Fruit fly (Drosophila melanogaster): Measurements from ENCODE around the gene SmydA-8.
A peak's percentile ranks its signal among the peaks of the same experiment; 100 is the strongest.

The SmydA-8 gene

DNA sequence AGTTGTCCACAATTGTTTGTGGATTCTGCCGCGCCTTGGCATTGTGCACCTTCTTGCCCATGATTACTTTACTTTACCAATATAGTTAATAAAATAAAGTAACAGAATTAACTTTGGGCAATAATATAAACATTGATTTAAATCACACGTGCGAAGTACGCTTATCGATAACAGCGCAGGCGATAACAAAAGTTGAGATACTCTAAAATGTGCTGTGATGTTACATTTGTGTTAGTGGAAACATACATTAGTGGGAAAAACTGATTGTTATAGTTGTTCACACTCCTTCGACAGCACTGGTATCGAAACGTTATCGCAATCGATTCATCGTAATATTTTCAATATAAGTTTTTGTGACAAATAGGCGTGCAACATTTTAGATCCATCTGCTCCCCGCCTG is 28.2 kb upstream of the SmydA-8 start, which contains the start of gene kz (continued):
- no peak for TF ChIP-seq CG11398 (GFP tag; optimal IDR thresholded peaks at IDR 0.05)
- no peak for TF ChIP-seq vvl (GFP tag; IDR thresholded peaks at IDR 0.05)
- TF ChIP-seq wdn (GFP tag; IDR thresholded peaks at IDR 0.05), result no peak
- no peak for TF ChIP-seq CG15011 (GFP tag; optimal IDR thresholded peaks at IDR 0.05)
- no peak for TF ChIP-seq CG12155 (GFP tag; optimal IDR thresholded peaks at IDR 0.05)
- TF ChIP-seq pb (GFP tag; optimal IDR thresholded peaks at IDR 0.05), result no peak
- TF ChIP-seq E2f2 (GFP tag; IDR thresholded peaks at IDR 0.05), result peak; percentile 64
- no peak for TF ChIP-seq wek (GFP tag; optimal IDR thresholded peaks at IDR 0.05)
- TF ChIP-seq CG17361 (GFP tag; IDR thresholded peaks at IDR 0.05), result no peak
- TF ChIP-seq CG11504 (tag; optimal IDR thresholded peaks at IDR 0.05), result no peak
- TF ChIP-seq cg (GFP tag; optimal IDR thresholded peaks at IDR 0.05), result peak; percentile 23
- TF ChIP-seq CG1233 (GFP tag; optimal IDR thresholded peaks at IDR 0.05), result no peak
- TF ChIP-seq jumu (GFP tag; optimal IDR thresholded peaks at IDR 0.05), result no peak
- TF ChIP-seq gt (GFP tag; IDR thresholded peaks at IDR 0.05), result no peak
- no peak for TF ChIP-seq CG32532 (GFP tag; IDR thresholded peaks at IDR 0.05)
- no peak for TF ChIP-seq Antp (GFP tag; optimal IDR thresholded peaks at IDR 0.05)
- TF ChIP-seq CG13624 (GFP tag; optimal IDR thresholded peaks at IDR 0.05), result no peak
- TF ChIP-seq row (GFP tag; IDR thresholded peaks at IDR 0.05), result peak; percentile 57; the same call in 1 of the 3 replicates
- no peak for TF ChIP-seq Dek (tag; optimal IDR thresholded peaks at IDR 0.05)
- TF ChIP-seq hbn (GFP tag; IDR thresholded peaks at IDR 0.05; ENCODE audit: partially characterized antibody), result peak; percentile 61
- no peak for TF ChIP-seq B-H2 (GFP tag; optimal IDR thresholded peaks at IDR 0.05)
- no peak for TF ChIP-seq az2 (GFP tag; optimal IDR thresholded peaks at IDR 0.05)
- TF ChIP-seq schlank (tag; optimal IDR thresholded peaks at IDR 0.05), result no peak
- TF ChIP-seq CG4730 (GFP tag; IDR thresholded peaks at IDR 0.05), result no peak
- TF ChIP-seq CG11560 (tag; IDR thresholded peaks at IDR 0.05), result no peak
- TF ChIP-seq ato (GFP tag; IDR thresholded peaks at IDR 0.05; ENCODE audit: partially characterized antibody), result peak; percentile 97
- no peak for TF ChIP-seq CG10979 (tag; optimal IDR thresholded peaks at IDR 0.05)
- no peak for TF ChIP-seq CG8924 (tag; optimal IDR thresholded peaks at IDR 0.05)
- TF ChIP-seq CG5245 (GFP tag; optimal IDR thresholded peaks at IDR 0.05), result no peak
- TF ChIP-seq psq (GFP tag; optimal IDR thresholded peaks at IDR 0.05), result no peak
- no peak for TF ChIP-seq Hr39 (optimal IDR thresholded peaks at IDR 0.05)
- TF ChIP-seq hth (optimal IDR thresholded peaks at IDR 0.05), result no peak
- TF ChIP-seq Mrtf (GFP tag; IDR thresholded peaks at IDR 0.05), result no peak
- TF ChIP-seq CG18599 (GFP tag; optimal IDR thresholded peaks at IDR 0.05), result no peak
- TF ChIP-seq sug (tag; optimal IDR thresholded peaks at IDR 0.05), result no peak
- TF ChIP-seq CG7745 (tag; optimal IDR thresholded peaks at IDR 0.05), result no peak
- no peak for TF ChIP-seq CG3838 (GFP tag; optimal IDR thresholded peaks at IDR 0.05)
- no peak for TF ChIP-seq CG18011 (GFP tag; optimal IDR thresholded peaks at IDR 0.05)
- TF ChIP-seq HLH4C (GFP tag; IDR thresholded peaks at IDR 0.05; ENCODE audit: partially characterized antibody), result peak; percentile 99
- peak; percentile 88 for TF ChIP-seq inv (GFP tag; IDR thresholded peaks at IDR 0.05; ENCODE audit: partially characterized antibody)
- TF ChIP-seq Hr3 (GFP tag; optimal IDR thresholded peaks at IDR 0.05), result no peak
- TF ChIP-seq Fer2 (tag; optimal IDR thresholded peaks at IDR 0.05), result no peak
- no peak for TF ChIP-seq Elba2 (GFP tag; optimal IDR thresholded peaks at IDR 0.05)
- TF ChIP-seq Adf1 (GFP tag; IDR thresholded peaks at IDR 0.05), result 0 out of 2 replicates have a peak, but pooled peaks have one; percentile 9
- TF ChIP-seq Oaz (GFP tag; IDR thresholded peaks at IDR 0.05), result no peak
- peak; percentile 30 for TF ChIP-seq HmgD (GFP tag; optimal IDR thresholded peaks at IDR 0.05)
- TF ChIP-seq CG10543 (GFP tag; optimal IDR thresholded peaks at IDR 0.05), result no peak
- TF ChIP-seq gsb-n (tag; optimal IDR thresholded peaks at IDR 0.05), result no peak
- TF ChIP-seq CG12744 (GFP tag; optimal IDR thresholded peaks at IDR 0.05), result no peak
- TF ChIP-seq CG8944 (GFP tag; optimal IDR thresholded peaks at IDR 0.05), result no peak
- TF ChIP-seq abd-A (tag; optimal IDR thresholded peaks at IDR 0.05), result no peak
- no peak for TF ChIP-seq CG10267 (tag; optimal IDR thresholded peaks at IDR 0.05)
- no peak for TF ChIP-seq corto (GFP tag; optimal IDR thresholded peaks at IDR 0.05)
